Fruit fly (Drosophila melanogaster) whole organism, pupa: Measurements from ENCODE around the gene CG33725.

Experiments
- CG9948 ChIP-seq: fragments of 200-800 bp; sonication (Bioruptor generic); optimal IDR thresholded peaks from 2 replicates; lab custom pipeline; 2018; ENCODE audit warnings: missing biosample characterization, mild to moderate bottlenecking, missing genetic modification characterization, moderate library complexity
- fd96Ca ChIP-seq: fragments of 200-800 bp; sonication (Bioruptor generic); IDR thresholded peaks from 3 replicates; pipeline ENCODE4 v1.3.6; 2022; ENCODE audit warnings: missing biosample characterization, missing genetic modification characterization

DNA sequence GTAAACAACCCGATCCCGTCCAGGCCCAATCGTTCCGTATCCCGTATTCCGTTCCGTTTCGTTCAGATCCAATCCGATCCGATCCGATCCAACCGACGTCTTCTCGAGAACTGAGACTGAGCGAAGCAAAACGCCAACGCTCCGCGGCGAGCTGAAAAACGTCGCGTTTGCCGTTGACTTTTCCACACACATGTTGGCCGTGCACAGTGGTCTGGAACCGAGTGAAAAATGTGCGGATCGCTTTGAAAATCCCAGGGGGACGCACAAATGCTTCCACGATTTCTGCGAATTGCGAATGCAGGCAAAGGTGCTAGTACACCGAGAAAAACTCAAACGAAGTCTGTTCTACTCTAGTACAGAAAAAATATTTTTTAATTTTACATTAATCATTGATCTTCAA is 2.5 kb downstream of the CG33725 start, which contains the start of gene CG10663:
- no peak for TF ChIP-seq CG9948
- no peak; the same call in 2 of the 3 replicates for TF ChIP-seq fd96Ca (GFP tag; lab: Robert Waterston, UW)
